Worm (Caenorhabditis elegans): Measurements from ENCODE around the gene tab-1.

The tab-1 gene

DNA sequence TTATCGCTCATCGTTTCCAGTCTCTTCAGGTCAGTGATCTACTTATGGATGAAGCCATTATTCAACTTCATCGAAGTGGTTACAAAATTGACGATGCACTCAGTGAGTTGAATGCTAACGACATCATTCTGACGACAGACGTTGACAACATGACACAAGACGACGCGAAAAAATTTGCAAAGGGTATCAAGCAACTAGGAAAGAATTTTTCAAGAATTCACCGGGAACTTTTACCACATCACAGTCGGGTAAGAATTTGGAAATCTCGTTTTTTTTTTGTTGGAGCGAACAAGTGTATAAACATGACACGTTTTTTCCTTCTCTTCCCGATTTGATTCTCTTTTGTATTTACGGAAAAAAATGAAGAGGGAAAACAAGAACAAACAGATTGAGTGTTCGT, 37.5 kb downstream of the tab-1 start:
- no peak for TF ChIP-seq hlh-15 (tag; optimal IDR thresholded peaks at IDR 0.05)
- TF ChIP-seq hlh-13 (GFP tag; optimal IDR thresholded peaks at IDR 0.05), result no peak
- no peak for TF ChIP-seq lim-6 (tag; optimal IDR thresholded peaks at IDR 0.05)
- no peak for TF ChIP-seq hlh-6 (tag; optimal IDR thresholded peaks at IDR 0.05)
- no peak for TF ChIP-seq pha-4 (tag; optimal IDR thresholded peaks at IDR 0.05)
- TF ChIP-seq ceh-19 (GFP tag; optimal IDR thresholded peaks at IDR 0.05), result no peak
- no peak for TF ChIP-seq odd-2 (tag; optimal IDR thresholded peaks at IDR 0.05)
- no peak for TF ChIP-seq ceh-14 (tag; optimal IDR thresholded peaks at IDR 0.05)
- no peak for TF ChIP-seq fkh-10 (GFP tag; optimal IDR thresholded peaks at IDR 0.05)
- no peak for TF ChIP-seq K02D7.2 (tag; optimal IDR thresholded peaks at IDR 0.05)

DNA sequence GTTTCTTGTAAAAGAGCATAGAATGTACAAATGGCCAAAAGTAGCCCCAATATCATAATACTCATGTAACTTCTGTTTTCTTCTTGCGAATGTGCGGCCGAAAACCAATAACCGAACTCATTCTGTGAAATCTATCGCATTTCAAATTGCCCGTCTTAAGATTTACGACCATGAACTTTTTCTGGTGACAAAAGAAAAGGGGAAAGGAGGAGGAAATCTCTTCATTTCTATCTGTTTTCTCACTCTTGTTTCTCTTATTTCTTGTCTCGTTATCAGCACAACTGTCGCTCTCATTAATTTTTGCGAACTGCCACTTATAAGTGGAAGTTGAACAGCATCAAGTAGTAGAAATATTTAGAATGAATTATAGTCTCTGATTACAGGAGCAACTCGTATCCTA, 38.0 kb downstream of the tab-1 start:
- TF ChIP-seq ahr-1 (tag; optimal IDR thresholded peaks at IDR 0.05) (no peak), ceh-31 (tag; optimal IDR thresholded peaks at IDR 0.05) (no peak), nfya-1 (tag; optimal IDR thresholded peaks at IDR 0.05) (peak; percentile 10), ceh-18 (tag; optimal IDR thresholded peaks at IDR 0.05) (peak; percentile 52), tbx-2 (tag; optimal IDR thresholded peaks at IDR 0.05) (no peak), unc-55 (GFP tag; optimal IDR thresholded peaks at IDR 0.05) (peak; percentile 70), ceh-24 (tag; optimal IDR thresholded peaks at IDR 0.05) (no peak), sox-4 (tag; optimal IDR thresholded peaks at IDR 0.05) (no peak), dve-1 (tag; optimal IDR thresholded peaks at IDR 0.05) (no peak), rnt-1 (tag; optimal IDR thresholded peaks at IDR 0.05) (peak; percentile 34), hlh-15 (tag; optimal IDR thresholded peaks at IDR 0.05) (no peak), dmd-4 (tag; optimal IDR thresholded peaks at IDR 0.05; ENCODE audit: borderline replicate concordance) (no peak), gmeb-2 (tag; optimal IDR thresholded peaks at IDR 0.05) (no peak)

DNA sequence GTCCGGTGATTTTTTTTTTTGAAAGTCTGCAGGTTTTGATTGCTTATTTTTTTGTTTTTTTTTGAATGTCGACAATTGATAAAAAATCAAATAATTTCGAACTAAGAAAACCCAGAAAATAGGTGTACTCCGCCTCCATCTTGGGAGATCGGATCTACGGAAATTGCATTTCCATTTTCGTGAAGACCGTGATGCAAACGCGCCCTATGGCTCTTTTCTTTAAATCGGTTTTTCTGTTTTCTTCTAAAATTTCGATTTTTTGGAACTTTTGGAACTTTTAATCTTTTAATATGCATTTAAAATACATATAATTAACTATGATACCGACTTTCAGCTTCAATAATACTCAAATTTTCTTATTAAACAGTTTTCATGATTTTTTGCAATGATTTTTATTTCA, 38.9 kb downstream of the tab-1 start:
- TF ChIP-seq ahr-1 (tag; optimal IDR thresholded peaks at IDR 0.05) (no peak), ttx-3 (tag; optimal IDR thresholded peaks at IDR 0.05) (no peak), ceh-30 (tag; optimal IDR thresholded peaks at IDR 0.05) (no peak), ceh-18 (tag; optimal IDR thresholded peaks at IDR 0.05) (no peak), nhr-11 (tag; optimal IDR thresholded peaks at IDR 0.05) (no peak), pqm-1 (tag; optimal IDR thresholded peaks at IDR 0.05) (no peak), ceh-45 (GFP tag; IDR thresholded peaks at IDR 0.05) (no peak), dve-1 (tag; optimal IDR thresholded peaks at IDR 0.05) (no peak), pha-4 (tag; optimal IDR thresholded peaks at IDR 0.05) (no peak), ceh-22 (tag; optimal IDR thresholded peaks at IDR 0.05) (no peak), Y22D7AL.16 (tag; optimal IDR thresholded peaks at IDR 0.05) (no peak), odd-2 (tag; optimal IDR thresholded peaks at IDR 0.05) (no peak), ceh-2 (tag; optimal IDR thresholded peaks at IDR 0.05) (no peak), pax-1 (tag; optimal IDR thresholded peaks at IDR 0.05) (no peak), ceh-6 (GFP tag; optimal IDR thresholded peaks at IDR 0.05) (no peak), hlh-6 (tag; optimal IDR thresholded peaks at IDR 0.05) (no peak), F13H6.1 (tag; optimal IDR thresholded peaks at IDR 0.05) (no peak), hlh-30 (tag; optimal IDR thresholded peaks at IDR 0.05; ENCODE audit: insufficient read depth) (no peak), lin-11 (tag; optimal IDR thresholded peaks at IDR 0.05) (no peak)

DNA sequence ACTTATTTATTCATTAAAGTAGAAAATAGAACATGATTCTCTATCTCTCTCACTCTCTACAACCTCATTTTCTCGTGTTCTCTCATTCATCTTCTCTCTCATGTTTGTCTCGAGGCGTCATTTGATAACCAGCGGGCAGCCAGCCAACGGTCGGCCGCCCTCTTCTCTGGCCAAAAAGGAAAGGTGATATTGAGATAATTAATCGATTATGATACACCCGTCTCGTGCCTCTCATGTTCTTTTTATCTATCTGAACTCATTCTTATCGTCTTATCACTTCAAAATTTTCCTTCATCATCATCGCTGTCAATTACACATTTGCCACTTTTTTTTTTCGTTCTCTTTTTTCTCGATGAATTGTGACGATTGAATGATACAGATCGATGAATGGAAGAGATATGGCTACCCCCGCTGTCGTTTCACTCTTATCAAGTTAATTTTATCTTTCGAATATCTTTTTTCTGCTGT, 39.6 kb downstream of the tab-1 start:
- TF ChIP-seq npax-4 (tag; optimal IDR thresholded peaks at IDR 0.05), result no peak
- TF ChIP-seq Y22D7AL.16 (tag; optimal IDR thresholded peaks at IDR 0.05), result no peak
- peak; percentile 66 for TF ChIP-seq hlh-30 (tag; optimal IDR thresholded peaks at IDR 0.05; ENCODE audit: insufficient read depth)
- peak; percentile 94 for TF ChIP-seq elt-2 (tag; optimal IDR thresholded peaks at IDR 0.05)
- peak; percentile 64 for TF ChIP-seq nfya-1 (tag; optimal IDR thresholded peaks at IDR 0.05)
- no peak for TF ChIP-seq ttx-3 (tag; optimal IDR thresholded peaks at IDR 0.05)
- TF ChIP-seq fkh-10 (GFP tag; optimal IDR thresholded peaks at IDR 0.05), result no peak
- no peak for TF ChIP-seq K02D7.2 (tag; optimal IDR thresholded peaks at IDR 0.05)
- no peak for TF ChIP-seq ceh-24 (tag; optimal IDR thresholded peaks at IDR 0.05)
- TF ChIP-seq ceh-48 (tag; optimal IDR thresholded peaks at IDR 0.05), result peak; percentile 14
- no peak for TF ChIP-seq pax-1 (tag; optimal IDR thresholded peaks at IDR 0.05)
- peak; percentile 24 for TF ChIP-seq ceh-18 (tag; optimal IDR thresholded peaks at IDR 0.05)
- TF ChIP-seq unc-55 (GFP tag; optimal IDR thresholded peaks at IDR 0.05), result peak; percentile 83
- peak; percentile 59 for TF ChIP-seq pqm-1 (tag; optimal IDR thresholded peaks at IDR 0.05)
- peak; percentile 42 for TF ChIP-seq dve-1 (tag; optimal IDR thresholded peaks at IDR 0.05)
- TF ChIP-seq ceh-22 (tag; optimal IDR thresholded peaks at IDR 0.05), result no peak
- TF ChIP-seq nhr-232 (tag; optimal IDR thresholded peaks at IDR 0.05), result no peak
- peak; percentile 53 for TF ChIP-seq ceh-34 (tag; optimal IDR thresholded peaks at IDR 0.05)
- TF ChIP-seq madf-2 (tag; optimal IDR thresholded peaks at IDR 0.05), result no peak

Measured in whole organism, late embryonic.